Worm (Caenorhabditis elegans): ENCODE measurements around the gene K07F5.17.
"Not testable (repeated sequence)": the region's sequence is repeated elsewhere in the genome, so short reads cannot be mapped to it uniquely, and the experiment has no call there.

K07F5.17 gene

DNA sequence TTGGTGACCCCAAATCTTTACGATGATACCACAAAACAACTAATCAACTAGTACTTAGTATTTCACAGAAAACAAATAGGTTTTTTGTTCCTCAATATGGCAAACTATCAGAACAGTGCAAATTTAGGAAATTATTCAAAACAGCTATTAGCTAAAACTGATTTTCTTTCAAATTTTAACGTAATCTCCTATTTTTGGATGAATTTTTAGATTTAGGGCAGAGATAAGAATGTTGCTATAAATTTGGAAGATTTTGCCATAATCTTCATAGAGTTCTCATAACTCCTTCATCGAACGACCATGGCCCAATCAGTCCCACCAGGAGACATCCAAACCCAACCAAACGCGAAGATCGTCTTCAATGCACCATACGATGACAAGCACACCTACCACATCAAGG is 4.8 kb upstream of the K07F5.17 start, which contains the start of gene msp-10:
Gene msp-10, plus strand, starts transcription at position 301 of the 400 bp plus-strand sequence.
- TF ChIP-seq ceh-39 (tag; optimal IDR thresholded peaks at IDR 0.05); ceh-83 (GFP tag; optimal IDR thresholded peaks at IDR 0.05); zip-8 (tag; optimal IDR thresholded peaks at IDR 0.05): not testable (repeated sequence)

DNA sequence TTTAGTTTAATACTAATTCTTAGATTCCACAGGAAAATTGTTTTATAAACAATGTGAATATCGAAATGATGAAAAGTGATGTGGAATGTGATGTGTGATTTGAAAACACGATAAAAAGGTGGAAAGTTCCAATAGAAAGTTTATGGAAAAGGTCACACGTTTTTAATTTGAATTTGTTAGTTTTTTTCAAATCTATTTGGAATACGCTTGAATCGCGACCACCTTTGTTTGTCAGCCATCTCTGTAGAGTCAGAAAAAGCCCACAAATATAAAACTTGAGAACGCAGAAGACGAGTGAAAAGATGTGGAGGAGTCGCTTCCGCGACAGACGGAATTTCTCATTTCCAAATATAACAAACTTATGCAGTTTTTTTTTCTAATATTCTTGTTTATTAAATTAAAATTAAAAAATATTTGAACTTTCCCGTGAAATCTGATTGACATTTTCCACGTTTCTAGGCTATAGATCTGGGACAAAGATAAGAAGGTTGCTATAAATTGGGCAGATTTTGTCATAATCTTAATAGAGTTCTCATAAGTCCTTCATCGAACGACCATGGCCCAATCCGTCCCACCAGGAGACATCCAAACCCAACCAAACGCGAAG is 1.1 kb upstream of the K07F5.17 start, which contains the start of the genes kin-24 and msp-56:
Gene kin-24, minus strand, starts transcription at position 101 of the 607 bp plus-strand sequence.
Gene msp-56, plus strand, starts transcription at position 557 of the 607 bp plus-strand sequence.
- no peak for TF ChIP-seq mep-1 (tag; optimal IDR thresholded peaks at IDR 0.05)
- no peak for TF ChIP-seq lsy-2 (tag; optimal IDR thresholded peaks at IDR 0.05)
- no peak for TF ChIP-seq bed-3 (GFP tag; optimal IDR thresholded peaks at IDR 0.05)

DNA sequence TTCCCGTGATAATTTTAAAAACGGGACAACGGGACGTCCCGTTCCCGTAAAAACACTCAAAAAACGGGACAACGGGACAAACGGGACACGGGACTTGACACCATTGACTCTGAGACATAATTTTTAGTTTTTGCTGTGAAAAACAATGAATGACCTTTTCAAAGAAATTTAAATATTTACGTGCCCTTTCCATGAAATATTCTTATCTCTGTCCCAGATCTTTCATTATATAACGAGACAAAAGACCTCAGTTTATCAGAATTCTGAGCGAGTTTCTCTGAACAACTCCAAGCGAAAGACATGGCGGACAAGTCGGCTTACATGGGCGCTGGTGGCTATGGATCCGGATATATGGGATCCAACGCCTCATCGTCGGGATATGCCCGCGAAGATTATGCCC is 1.6 kb downstream of the K07F5.17 start, which contains the start of gene nspd-2:
Gene nspd-2, plus strand, starts transcription at position 301 of the 400 bp plus-strand sequence.
- TF ChIP-seq nhr-237 (tag; optimal IDR thresholded peaks at IDR 0.05) = no peak
- no peak for TF ChIP-seq nhr-2 (tag; optimal IDR thresholded peaks at IDR 0.05)

DNA sequence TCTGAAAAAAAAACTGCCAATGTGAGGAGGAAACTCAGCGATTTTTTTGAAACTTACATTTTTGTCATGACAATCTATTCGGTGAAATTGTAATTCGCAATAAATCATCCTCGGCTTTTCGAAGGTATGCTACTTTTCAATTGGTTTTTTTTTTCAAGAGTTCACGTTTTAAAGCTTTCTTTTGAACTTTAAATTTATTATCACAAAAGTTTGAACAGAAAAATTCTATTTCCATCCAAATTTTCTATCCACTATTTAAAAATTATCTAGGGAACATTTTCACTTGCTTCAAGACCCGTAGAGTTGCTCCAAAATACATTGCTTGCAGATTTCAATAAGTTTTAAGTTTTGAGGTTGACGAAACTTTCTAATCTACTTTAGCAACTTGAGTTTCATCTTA is 4.4 kb downstream of the K07F5.17 start, which contains the start of gene K07F5.6:
Gene K07F5.6, minus strand, starts transcription at position 101 of the 400 bp plus-strand sequence.
- TF ChIP-seq M03D4.4 (tag; optimal IDR thresholded peaks at IDR 0.05) (no peak), ceh-39 (tag; optimal IDR thresholded peaks at IDR 0.05) (no peak), nhr-12 (tag; optimal IDR thresholded peaks at IDR 0.05) (no peak)

DNA sequence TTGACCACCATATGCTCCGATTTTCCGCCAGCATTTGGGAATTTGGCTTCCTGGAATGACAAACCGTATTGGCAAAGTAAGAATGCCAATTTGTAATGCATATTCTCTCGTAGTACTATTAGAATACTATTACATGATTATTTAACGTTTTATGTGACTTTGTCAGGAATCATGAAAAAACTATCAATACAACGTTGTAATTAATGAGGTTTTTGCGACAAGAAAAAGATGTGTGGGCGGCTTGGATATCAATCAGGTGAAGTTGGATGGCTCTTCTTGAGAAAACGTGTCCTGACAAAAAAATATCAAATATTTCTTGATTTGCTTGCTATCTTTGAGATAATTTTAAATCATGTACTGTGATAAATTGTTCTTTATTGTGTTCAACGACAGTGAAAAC is 5.9 kb downstream of the K07F5.17 start, which contains the start of gene K07F5.7:
Gene K07F5.7, minus strand, starts transcription at position 101 of the 400 bp plus-strand sequence.
- TF ChIP-seq snpc-4 (tag; optimal IDR thresholded peaks at IDR 0.05) = no peak

DNA sequence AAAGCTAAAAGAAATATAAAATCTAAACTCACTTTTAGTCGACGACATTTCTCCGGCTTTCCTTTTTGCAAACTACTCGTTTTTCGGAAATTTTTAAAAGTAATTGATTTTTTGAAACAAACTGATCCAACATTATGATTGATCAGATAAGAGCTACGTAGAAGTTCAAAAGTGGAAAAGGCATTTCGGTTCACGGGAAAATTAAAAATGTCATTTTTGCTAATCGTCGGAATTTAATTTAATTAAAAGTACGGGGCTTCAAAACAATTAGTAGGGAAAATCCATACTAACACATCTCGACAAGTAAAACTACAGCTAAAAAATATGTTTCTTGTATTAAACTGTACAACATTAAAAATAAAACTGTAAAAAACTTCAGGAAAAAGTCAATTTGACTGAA is 7.5 kb downstream of the K07F5.17 start, which contains the start of gene K07F5.8:
Gene K07F5.8, minus strand, starts transcription at position 101 of the 400 bp plus-strand sequence.
- TF ChIP-seq elt-1 (tag; optimal IDR thresholded peaks at IDR 0.05; ENCODE audit: borderline replicate concordance, insufficient read depth) = no peak
- TF ChIP-seq mab-5 (tag; optimal IDR thresholded peaks at IDR 0.05) = no peak
- no peak for TF ChIP-seq ceh-43 (GFP tag; optimal IDR thresholded peaks at IDR 0.05)
- no peak for TF ChIP-seq blmp-1 (tag; optimal IDR thresholded peaks at IDR 0.05)
- no peak for TF ChIP-seq lin-32 (GFP tag; optimal IDR thresholded peaks at IDR 0.05)

DNA sequence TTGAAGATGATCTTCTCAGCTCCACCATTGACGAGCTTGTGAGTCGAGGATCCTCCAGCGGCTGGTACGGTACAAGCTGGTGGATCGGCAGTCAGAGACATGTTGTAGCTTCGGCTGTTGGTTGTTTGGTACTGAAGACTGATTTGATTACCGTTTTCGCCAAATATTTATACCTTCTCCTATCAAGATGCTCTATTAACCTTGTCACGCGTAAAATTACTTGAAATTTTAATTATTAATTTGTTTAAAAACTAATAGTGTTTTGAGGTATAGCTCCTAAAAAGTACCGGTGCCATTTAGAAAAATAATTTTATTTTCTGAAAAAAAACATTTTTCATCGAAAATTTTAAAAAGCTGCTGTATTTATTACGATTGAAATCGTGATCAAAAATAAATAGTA is 8.8 kb downstream of the K07F5.17 start, which contains the start of gene ssp-10:
Gene ssp-10, minus strand, starts transcription at position 101 of the 400 bp plus-strand sequence.
- TF ChIP-seq lin-13 (tag; optimal IDR thresholded peaks at IDR 0.05) = no peak

DNA sequence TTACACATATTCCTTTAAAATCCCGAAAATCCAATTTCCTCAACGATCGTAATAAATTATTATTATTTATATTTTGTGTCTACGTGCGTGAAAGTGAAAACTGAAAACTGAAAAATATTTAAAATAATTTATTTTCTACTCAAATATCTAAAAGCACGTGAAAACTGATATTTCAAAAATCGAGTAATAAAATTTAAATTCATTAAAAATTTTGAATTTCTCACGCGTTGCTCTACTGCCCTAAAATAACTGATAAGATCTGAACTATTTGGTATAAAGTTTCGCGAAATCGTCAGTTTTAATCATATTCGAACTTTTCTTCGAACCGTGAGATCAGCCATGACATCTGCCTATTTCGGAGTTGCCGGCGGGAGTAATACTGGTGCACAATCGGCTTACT is 10.1 kb downstream of the K07F5.17 start, which contains the start of gene ssq-1:
Gene ssq-1, plus strand, starts transcription at position 301 of the 400 bp plus-strand sequence.
- no peak for TF ChIP-seq nhr-237 (tag; optimal IDR thresholded peaks at IDR 0.05)
- no peak for TF ChIP-seq M03D4.4 (tag; optimal IDR thresholded peaks at IDR 0.05)
- no peak for TF ChIP-seq ceh-83 (GFP tag; optimal IDR thresholded peaks at IDR 0.05)
- TF ChIP-seq unc-39 (tag; optimal IDR thresholded peaks at IDR 0.05) = no peak
- no peak for TF ChIP-seq nhr-12 (tag; optimal IDR thresholded peaks at IDR 0.05)
- no peak for TF ChIP-seq sptf-1 (tag; optimal IDR thresholded peaks at IDR 0.05)
- TF ChIP-seq nhr-28 (tag; optimal IDR thresholded peaks at IDR 0.05) = no peak
- TF ChIP-seq tbx-8 (GFP tag; optimal IDR thresholded peaks at IDR 0.05) = no peak
- TF ChIP-seq cnd-1 (tag; optimal IDR thresholded peaks at IDR 0.05) = no peak
- no peak for TF ChIP-seq lin-32 (GFP tag; optimal IDR thresholded peaks at IDR 0.05)
- TF ChIP-seq ceh-39 (tag; optimal IDR thresholded peaks at IDR 0.05) = no peak
- no peak for TF ChIP-seq ceh-43 (GFP tag; optimal IDR thresholded peaks at IDR 0.05)
- TF ChIP-seq flh-1 (GFP tag; optimal IDR thresholded peaks at IDR 0.05) = no peak
- no peak for TF ChIP-seq unc-120 (tag; optimal IDR thresholded peaks at IDR 0.05; ENCODE audit: poor library complexity, severe bottlenecking)
- no peak for TF ChIP-seq bed-3 (GFP tag; optimal IDR thresholded peaks at IDR 0.05)
- no peak for TF ChIP-seq lin-13 (tag; optimal IDR thresholded peaks at IDR 0.05)
- no peak for TF ChIP-seq ham-2 (GFP tag; optimal IDR thresholded peaks at IDR 0.05)
- no peak for TF ChIP-seq elt-1 (tag; optimal IDR thresholded peaks at IDR 0.05; ENCODE audit: borderline replicate concordance, insufficient read depth)

All from whole organism, mixed stage, embryonic.